Worm (Caenorhabditis elegans) whole organism, young adult: ENCODE measurements around the gene ebp-2.

Source experiments
- B0019.2 ChIP-seq: fragments of 200-800 bp; sonication (Bioruptor generic); conservative IDR thresholded peaks from 2 replicates; pipeline ENCODE4 v1.3.6; 2022; ENCODE audit warnings: missing genetic modification reagents, missing genetic modification characterization, missing compliant biosample characterization
- B0336.3 ChIP-seq: fragments of 200-800 bp; sonication (Bioruptor generic); IDR thresholded peaks from 2 replicates; pipeline ENCODE4 v1.3.6; 2022; ENCODE audit warnings: missing genetic modification characterization, missing compliant biosample characterization
- C17E4.6 ChIP-seq: fragments of 200-800 bp; sonication (Bioruptor generic); IDR thresholded peaks from 2 replicates; pipeline ENCODE4 v1.3.6; 2022; ENCODE audit warnings: missing genetic modification reagents, missing genetic modification characterization, missing compliant biosample characterization
- D2030.7 ChIP-seq: fragments of 200-800 bp; sonication (Bioruptor generic); IDR thresholded peaks from 2 replicates; pipeline ENCODE4 v1.3.6; 2022; ENCODE audit warnings: missing genetic modification reagents, missing genetic modification characterization, missing compliant biosample characterization
- F33H1.4 ChIP-seq: fragments of 200-800 bp; sonication (Bioruptor generic); IDR thresholded peaks from 2 replicates; pipeline ENCODE4 v1.3.6; 2022; ENCODE audit warnings: missing genetic modification reagents, missing genetic modification characterization, missing compliant biosample characterization
- F49E8.2 ChIP-seq: sonication (generic microtip); optimal IDR thresholded peaks from 3 replicates; lab custom pipeline; 2017; ENCODE audit warnings: missing genetic modification characterization, mild to moderate bottlenecking, missing compliant biosample characterization, antibody characterized with exemption, moderate library complexity; ENCODE audit not compliant: insufficient read depth
- F55B11.4 ChIP-seq: sonication (generic microtip); optimal IDR thresholded peaks from 2 replicates; lab custom pipeline; 2016; ENCODE audit warnings: missing compliant biosample characterization, missing genetic modification characterization, borderline replicate concordance; ENCODE audit not compliant: insufficient read depth
- K11D2.4 ChIP-seq: fragments of 200-800 bp; sonication (Bioruptor generic); IDR thresholded peaks from 2 replicates; pipeline ENCODE4 v1.3.6; 2022; ENCODE audit warnings: missing genetic modification reagents, missing genetic modification characterization, missing compliant biosample characterization
- K12H6.12 ChIP-seq: fragments of 200-800 bp; sonication (Bioruptor generic); optimal IDR thresholded peaks from 2 replicates; lab custom pipeline; 2018; ENCODE audit warnings: mild to moderate bottlenecking, missing genetic modification characterization, missing compliant biosample characterization
- T07F8.4 ChIP-seq: sonication (generic microtip); optimal IDR thresholded peaks from 2 replicates; lab custom pipeline; 2016; ENCODE audit warnings: mild to moderate bottlenecking, missing genetic modification characterization, moderate library complexity, missing compliant biosample characterization
- Y53G8AR.9 ChIP-seq: fragments of 200-800 bp; sonication (Bioruptor generic); conservative IDR thresholded peaks from 2 replicates; pipeline ENCODE4 v1.3.6; 2022; ENCODE audit warnings: missing genetic modification reagents, missing genetic modification characterization, missing compliant biosample characterization
- Y56A3A.18 ChIP-seq: fragments of 200-800 bp; sonication (Bioruptor generic); IDR thresholded peaks from 2 replicates; pipeline ENCODE4 v1.3.6; 2022; ENCODE audit warnings: missing genetic modification reagents, missing genetic modification characterization, missing compliant biosample characterization
- ZK185.1 ChIP-seq: sonication (generic microtip); optimal IDR thresholded peaks from 2 replicates; lab custom pipeline; 2016; ENCODE audit warnings: mild to moderate bottlenecking, missing genetic modification characterization, missing compliant biosample characterization; ENCODE audit not compliant: poor library complexity, severe bottlenecking
- ama-1 ChIP-seq, 3 experiments: fragments of 150-350 bp in 1 of 3; sonication (generic microtip) in 2 of 3; optimal IDR thresholded peaks; 2 replicates each; lab custom pipeline; 2014 to 2018; ENCODE audit warnings: missing biosample characterization in 2 of 3, missing genetic modification characterization in 2 of 3, missing genetic modification reagents in 2 of 3
- attf-3 ChIP-seq: fragments of 200-800 bp; sonication (Bioruptor generic); conservative IDR thresholded peaks from 2 replicates; pipeline ENCODE4 v1.3.6; 2022; ENCODE audit warnings: missing genetic modification reagents, missing genetic modification characterization, missing compliant biosample characterization
- attf-5 ChIP-seq: fragments of 200-800 bp; sonication (Bioruptor generic); optimal IDR thresholded peaks from 2 replicates; lab custom pipeline; 2018; ENCODE audit warnings: mild to moderate bottlenecking, missing genetic modification characterization, missing compliant biosample characterization
- bed-1 ChIP-seq: fragments of 200-800 bp; sonication (Bioruptor generic); IDR thresholded peaks from 2 replicates; pipeline ENCODE4 v1.3.6; 2022; ENCODE audit warnings: missing genetic modification reagents, missing genetic modification characterization, missing compliant biosample characterization
- bed-2 ChIP-seq: fragments of 200-800 bp; sonication (Bioruptor generic); IDR thresholded peaks from 2 replicates; pipeline ENCODE4 v1.3.6; 2022; ENCODE audit warnings: missing genetic modification reagents, missing genetic modification characterization, missing compliant biosample characterization
- cebp-1 ChIP-seq, 2 experiments: fragments of 200-800 bp in 1 of 2; sonication (Bioruptor generic) in 1 of 2; sonication (generic microtip) in 1 of 2; IDR thresholded peaks in 1 of 2; optimal IDR thresholded peaks in 1 of 2; 2 replicates each; pipeline versions ENCODE4 v1.3.6 to Lab custom; 2017 to 2022; ENCODE audit warnings: missing compliant biosample characterization in 2 of 2, missing genetic modification characterization in 2 of 2, mild to moderate bottlenecking in 1 of 2, missing genetic modification reagents in 1 of 2, moderate library complexity in 1 of 2
- ceh-79 ChIP-seq: sonication (generic microtip); optimal IDR thresholded peaks from 2 replicates; lab custom pipeline; 2017; ENCODE audit warnings: mild to moderate bottlenecking, missing genetic modification characterization, missing compliant biosample characterization
- chd-7 ChIP-seq: sonication (generic microtip); optimal IDR thresholded peaks from 2 replicates; lab custom pipeline; 2016; ENCODE audit warnings: mild to moderate bottlenecking, missing genetic modification characterization, moderate library complexity, missing compliant biosample characterization
- dox-1 ChIP-seq: fragments of 200-800 bp; sonication (Bioruptor generic); IDR thresholded peaks from 2 replicates; pipeline ENCODE4 v1.3.6; 2022; ENCODE audit warnings: missing genetic modification reagents, missing genetic modification characterization, missing compliant biosample characterization
- egl-44 ChIP-seq: fragments of 200-800 bp; sonication (Bioruptor generic); IDR thresholded peaks from 2 replicates; pipeline ENCODE4 v1.3.6; 2022; ENCODE audit warnings: missing genetic modification reagents, missing genetic modification characterization, missing compliant biosample characterization
- ekl-4 ChIP-seq: fragments of 200-800 bp; sonication (Bioruptor generic); IDR thresholded peaks from 2 replicates; pipeline ENCODE4 v1.3.6; 2022; ENCODE audit warnings: missing genetic modification reagents, missing genetic modification characterization, missing compliant biosample characterization
- hlh-12 ChIP-seq: sonication (generic microtip); optimal IDR thresholded peaks from 2 replicates; lab custom pipeline; 2016; ENCODE audit warnings: missing genetic modification characterization, missing compliant biosample characterization
- lin-26 ChIP-seq: fragments of 200-800 bp; sonication (Bioruptor generic); IDR thresholded peaks from 2 replicates; pipeline ENCODE4 v1.3.6; 2022; ENCODE audit warnings: missing genetic modification reagents, missing genetic modification characterization, missing compliant biosample characterization
- lin-40 ChIP-seq: sonication (generic microtip); optimal IDR thresholded peaks from 2 replicates; lab custom pipeline; 2016; ENCODE audit warnings: missing genetic modification characterization, mild to moderate bottlenecking, missing compliant biosample characterization, missing genotype, missing genetic modification reagents
- lin-54 ChIP-seq: fragments of 200-800 bp; sonication (Bioruptor generic); optimal IDR thresholded peaks from 2 replicates; lab custom pipeline; 2018; ENCODE audit warnings: mild to moderate bottlenecking, missing genetic modification characterization, missing compliant biosample characterization
- lsl-1 ChIP-seq: fragments of 200-800 bp; sonication (Bioruptor generic); optimal IDR thresholded peaks from 2 replicates; lab custom pipeline; 2018; ENCODE audit warnings: mild to moderate bottlenecking, missing genetic modification characterization, moderate library complexity, missing compliant biosample characterization
- madf-3 ChIP-seq: fragments of 200-800 bp; sonication (Bioruptor generic); IDR thresholded peaks from 2 replicates; pipeline ENCODE4 v1.3.6; 2022; ENCODE audit warnings: missing genetic modification reagents, missing genetic modification characterization, missing compliant biosample characterization
- nfyb-1 ChIP-seq: fragments of 200-800 bp; sonication (Bioruptor generic); IDR thresholded peaks from 2 replicates; pipeline ENCODE4 v1.3.6; 2022; ENCODE audit warnings: missing genetic modification reagents, missing genetic modification characterization, missing compliant biosample characterization
- nhr-80 ChIP-seq: sonication (generic microtip); optimal IDR thresholded peaks from 2 replicates; lab custom pipeline; 2016; ENCODE audit warnings: missing genetic modification characterization, missing compliant biosample characterization
- pbrm-1 ChIP-seq: fragments of 200-800 bp; sonication (Bioruptor generic); IDR thresholded peaks from 2 replicates; pipeline ENCODE4 v1.3.6; 2022; ENCODE audit warnings: missing genetic modification reagents, missing genetic modification characterization, missing compliant biosample characterization
- pha-4 ChIP-seq: fragments of 150-350 bp; sonication (generic microtip); optimal IDR thresholded peaks from 2 replicates; lab custom pipeline; 2014; ENCODE audit warnings: missing biosample characterization, missing genetic modification reagents, missing genetic modification characterization
- repo-1 ChIP-seq: sonication (generic microtip); optimal IDR thresholded peaks from 2 replicates; lab custom pipeline; 2017; ENCODE audit warnings: mild to moderate bottlenecking, missing genetic modification characterization, missing compliant biosample characterization
- snpc-3.4 ChIP-seq: sonication (generic microtip); optimal IDR thresholded peaks from 2 replicates; lab custom pipeline; 2017; ENCODE audit warnings: missing genetic modification characterization, mild to moderate bottlenecking, missing compliant biosample characterization, antibody characterized with exemption, moderate library complexity, missing genotype, missing genetic modification reagents
- snpc-4 ChIP-seq, 5 experiments: fragments of 150-350 bp in 1 of 5; sonication (generic microtip) in 4 of 5; optimal IDR thresholded peaks; 2 replicates each; lab custom pipeline; 2014 to 2018; ENCODE audit warnings: missing genetic modification characterization in 5 of 5, missing biosample characterization in 3 of 5, antibody characterized with exemption in 2 of 5, mild to moderate bottlenecking in 2 of 5, missing compliant biosample characterization in 2 of 5, missing genotype in 2 of 5, moderate library complexity in 2 of 5, missing genetic modification reagents in 1 of 5
- somi-1 ChIP-seq: fragments of 200-800 bp; sonication (Bioruptor generic); optimal IDR thresholded peaks from 2 replicates; lab custom pipeline; 2018; ENCODE audit warnings: mild to moderate bottlenecking, missing genetic modification characterization, missing compliant biosample characterization
- unc-130 ChIP-seq: sonication (generic microtip); optimal IDR thresholded peaks from 2 replicates; lab custom pipeline; 2016; ENCODE audit warnings: missing genetic modification reagents, missing genetic modification characterization, missing compliant biosample characterization
- unc-62 ChIP-seq: fragments of 150-350 bp; optimal IDR thresholded peaks from 2 replicates; lab custom pipeline; 2014; ENCODE audit warnings: missing biosample characterization, missing genetic modification reagents, missing genetic modification characterization
- ztf-18 ChIP-seq: sonication (generic microtip); optimal IDR thresholded peaks from 2 replicates; lab custom pipeline; 2016; ENCODE audit warnings: missing genotype, mild to moderate bottlenecking, missing genetic modification characterization, missing compliant biosample characterization
- ztf-26 ChIP-seq: sonication (generic microtip); optimal IDR thresholded peaks from 2 replicates; lab custom pipeline; 2017; ENCODE audit warnings: missing genetic modification characterization, missing compliant biosample characterization

ebp-2 gene

DNA sequence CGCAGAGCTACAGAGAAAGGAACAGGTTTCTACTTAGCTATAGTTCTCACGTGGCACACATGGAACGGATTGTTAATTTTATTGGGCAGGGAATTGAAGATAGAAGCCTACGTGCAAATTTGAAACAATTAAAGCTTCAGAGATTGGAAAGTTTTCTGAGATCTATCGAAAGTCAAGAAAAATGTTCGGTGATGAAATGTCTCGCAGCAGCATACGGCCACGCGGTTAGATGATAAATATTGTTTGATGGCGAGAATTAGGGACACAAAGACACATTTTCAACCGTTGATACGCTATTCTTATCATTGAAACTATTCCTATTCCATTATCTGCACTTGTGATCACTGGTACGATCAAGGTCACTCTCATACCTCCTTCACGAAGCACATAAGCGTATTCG, 30.0 kb downstream of the ebp-2 start:
- TF ChIP-seq unc-62 (no peak), somi-1 (GFP tag; lab: Kevin White, UChicago) (peak; percentile 19), B0019.2 (GFP tag; lab: Robert Waterston, UW) (no peak), chd-7 (tag; lab: Kevin White, UChicago) (no peak), lin-26 (GFP tag; lab: Robert Waterston, UW) (0 out of 2 replicates have a peak, but pooled peaks have one; percentile 17), B0336.3 (GFP tag; lab: Robert Waterston, UW) (no peak), ekl-4 (GFP tag; lab: Robert Waterston, UW) (no peak), nfyb-1 (GFP tag; lab: Robert Waterston, UW) (0 out of 2 replicates have a peak, but pooled peaks have one; percentile 50), cebp-1 (GFP tag; IDR thresholded peaks at IDR 0.05; lab: Robert Waterston, UW) (peak; percentile 58; the same call in 1 of the 2 replicates), cebp-1 (tag; optimal IDR thresholded peaks at IDR 0.05; lab: Kevin White, UChicago) (peak; percentile 80), attf-5 (GFP tag; lab: Kevin White, UChicago) (peak; percentile 55), lin-40 (tag; lab: Kevin White, UChicago) (peak; percentile 21), ztf-18 (tag; lab: Kevin White, UChicago) (peak; percentile 47), dox-1 (0 out of 2 replicates have a peak, but pooled peaks have one; percentile 40), nhr-80 (peak; percentile 89), snpc-4 (GFP tag; optimal IDR thresholded peaks at IDR 0.05; lab: Kevin White, UChicago) (no peak), snpc-4 (tag; optimal IDR thresholded peaks at IDR 0.05; lab: Kevin White, UChicago) (peak in 2 of 4 experiments; percentile 43 to 50), ztf-26 (tag; lab: Kevin White, UChicago) (peak; percentile 31)

DNA sequence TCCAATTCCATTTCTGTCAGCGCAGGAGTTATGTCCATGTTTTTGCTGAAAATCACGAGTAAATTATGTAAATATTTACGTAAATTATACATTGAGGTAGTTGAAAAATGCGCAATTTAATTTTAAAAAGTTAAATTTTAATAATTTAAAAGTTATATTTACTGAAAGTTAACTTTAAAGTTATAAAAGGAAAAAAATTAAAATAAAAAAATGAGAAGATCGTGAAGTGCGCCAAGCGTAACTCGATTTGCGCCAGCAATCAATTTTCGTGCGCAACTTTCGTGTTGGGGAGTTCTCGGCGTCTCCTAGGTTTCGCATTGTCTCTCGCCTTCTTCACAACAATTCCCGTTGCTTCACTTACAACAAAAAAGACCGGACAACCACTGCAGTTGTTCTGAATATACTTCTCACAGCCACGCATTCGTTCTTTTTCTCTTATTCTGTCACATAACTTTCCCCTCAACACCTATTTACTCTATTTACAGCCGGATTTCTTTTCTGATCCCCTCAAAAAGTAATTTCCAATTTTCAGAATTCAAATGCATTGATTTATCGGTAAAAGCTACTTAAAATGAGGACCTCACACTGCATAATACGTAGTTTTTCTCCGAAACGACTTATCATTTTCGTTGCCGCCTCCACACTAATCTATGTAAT, 31.1 kb downstream of the ebp-2 start, which contains the start of the genes metl-1 and W02B12.11:
Gene metl-1, minus strand, starts transcription at position 51 of the 657 bp plus-strand sequence.
Gene W02B12.11, plus strand, starts transcription at position 337 of the 657 bp plus-strand sequence.
- TF ChIP-seq D2030.7 (peak; percentile 80), hlh-12 (tag; lab: Kevin White, UChicago) (no peak), pbrm-1 (GFP tag; lab: Robert Waterston, UW) (peak; percentile 90), lin-26 (GFP tag; lab: Robert Waterston, UW) (peak; percentile 59; the same call in 1 of the 2 replicates), snpc-3.4 (peak; percentile 41), ama-1 (optimal IDR thresholded peaks at IDR 0.05; lab: Kevin White, UChicago) (no peak), ama-1 (GFP tag; optimal IDR thresholded peaks at IDR 0.05; lab: Kevin White, UChicago) (no peak), bed-2 (GFP tag; lab: Robert Waterston, UW) (no peak), bed-1 (no peak), C17E4.6 (GFP tag; lab: Robert Waterston, UW) (peak; percentile 67; the same call in 1 of the 2 replicates), F33H1.4 (GFP tag; lab: Robert Waterston, UW) (peak; percentile 75), Y56A3A.18 (peak; percentile 72; the same call in 1 of the 2 replicates), madf-3 (GFP tag; lab: Robert Waterston, UW) (peak; percentile 92), K11D2.4 (peak; percentile 83), lin-54 (GFP tag; lab: Kevin White, UChicago) (peak; percentile 87), Y53G8AR.9 (peak; percentile 93), lin-40 (tag; lab: Kevin White, UChicago) (peak; percentile 88), F55B11.4 (tag; lab: Kevin White, UChicago) (no peak), somi-1 (GFP tag; lab: Kevin White, UChicago) (peak; percentile 50), lsl-1 (GFP tag; lab: Kevin White, UChicago) (peak; percentile 75), K12H6.12 (tag; lab: Kevin White, UChicago) (peak; percentile 23), dox-1 (peak; percentile 89), chd-7 (tag; lab: Kevin White, UChicago) (peak; percentile 52), attf-3 (peak; percentile 69), T07F8.4 (tag; lab: Kevin White, UChicago) (no peak), F49E8.2 (tag; lab: Kevin White, UChicago) (peak; percentile 12), ZK185.1 (tag; lab: Kevin White, UChicago) (peak; percentile 69), cebp-1 (GFP tag; IDR thresholded peaks at IDR 0.05; lab: Robert Waterston, UW) (0 out of 2 replicates have a peak, but pooled peaks have one; percentile 13), cebp-1 (tag; optimal IDR thresholded peaks at IDR 0.05; lab: Kevin White, UChicago) (peak; percentile 82), ceh-79 (tag; lab: Kevin White, UChicago) (no peak), pha-4 (tag; lab: Kevin White, UChicago) (no peak), egl-44 (GFP tag; lab: Robert Waterston, UW) (no peak), unc-130 (GFP tag; lab: Kevin White, UChicago) (peak; percentile 8), attf-5 (GFP tag; lab: Kevin White, UChicago) (peak; percentile 78), repo-1 (peak; percentile 70)
